Fruit fly (Drosophila melanogaster) ovary, adult (tissue): Measurements from ENCODE around the gene CG15599.

ENCODE experiments used
- CG17801 ChIP-seq: fragments of 200-800 bp; optimal IDR thresholded peaks from 2 replicates; lab custom pipeline; 2019; ENCODE audit warnings: missing biosample characterization, mild to moderate bottlenecking, missing genetic modification characterization, moderate library complexity; ENCODE audit not compliant: partially characterized antibody

The CG15599 gene

DNA sequence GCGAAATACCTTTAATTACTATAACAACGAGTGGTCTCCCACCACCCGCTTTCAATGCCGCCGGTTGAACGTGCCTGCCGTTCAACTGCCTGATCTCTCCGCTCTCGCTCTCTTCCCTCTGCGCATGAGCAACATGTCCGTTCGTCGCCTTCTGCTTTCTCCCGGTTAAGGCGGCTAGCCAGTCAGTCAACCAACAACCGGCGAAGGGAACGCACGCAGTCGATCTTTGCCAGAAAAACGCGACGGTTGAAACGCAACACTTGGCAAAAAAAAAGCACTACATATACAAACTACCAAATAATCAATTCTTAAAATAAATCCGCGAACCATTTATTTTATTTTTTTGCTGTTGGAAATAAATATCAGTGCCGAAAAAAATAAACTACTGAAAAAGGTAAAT, 13.4 kb downstream of the CG15599 start, which contains the start of gene CG12708:
Gene CG12708, plus strand, starts transcription at position 183 of the 400 bp plus-strand sequence.
- no peak for TF ChIP-seq CG17801 (GFP tag; lab: Kevin White, UChicago)

DNA sequence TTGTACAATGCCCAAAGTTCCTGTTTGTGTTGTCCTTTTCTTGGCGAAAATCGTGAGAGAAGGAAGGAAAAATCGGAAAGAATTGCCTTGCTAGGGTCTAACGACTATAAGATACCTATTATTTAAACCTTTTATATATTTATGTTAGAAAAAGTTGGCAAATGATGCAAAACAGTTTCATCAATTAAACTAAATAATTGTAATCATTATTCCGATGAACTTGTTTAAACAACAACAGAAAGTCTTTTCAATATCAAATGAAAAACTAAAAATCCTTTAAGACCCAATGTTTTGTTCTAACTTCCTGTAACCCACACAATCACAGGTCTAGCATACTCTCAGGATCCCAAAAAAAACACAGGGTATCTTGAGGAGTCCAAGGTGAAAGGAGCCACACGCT, 14.3 kb downstream of the CG15599 start:
- no peak for TF ChIP-seq CG17801 (GFP tag; lab: Kevin White, UChicago)

DNA sequence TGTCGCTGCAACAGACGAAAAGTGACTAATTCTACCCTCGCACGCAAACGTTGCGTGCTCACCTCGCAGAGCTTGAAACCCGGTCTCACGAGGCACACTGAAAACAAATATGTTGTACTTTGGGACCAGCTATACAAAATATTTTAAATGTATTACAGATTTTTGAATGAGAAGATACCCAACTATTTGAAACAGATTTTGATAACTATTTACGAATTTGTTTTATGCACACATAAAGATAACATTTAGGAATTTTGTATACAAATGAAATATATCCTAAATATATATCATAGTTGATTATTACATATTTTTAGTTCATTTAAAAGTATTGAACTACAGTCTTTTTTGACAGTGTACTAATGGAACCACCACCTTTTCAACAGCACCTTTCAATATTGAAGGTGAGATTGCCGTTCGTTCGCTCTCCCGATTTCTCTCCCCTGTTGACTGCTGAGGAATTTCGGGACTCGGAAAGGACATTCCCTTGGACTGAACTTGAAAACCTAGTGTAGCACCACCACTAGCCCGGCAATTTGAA, 17.6 kb downstream of the CG15599 start, which contains the start of gene CG15646:
Gene CG15646, minus strand, starts transcription at position 4 of the 538 bp plus-strand sequence.
- no peak for TF ChIP-seq CG17801 (GFP tag; lab: Kevin White, UChicago)

DNA sequence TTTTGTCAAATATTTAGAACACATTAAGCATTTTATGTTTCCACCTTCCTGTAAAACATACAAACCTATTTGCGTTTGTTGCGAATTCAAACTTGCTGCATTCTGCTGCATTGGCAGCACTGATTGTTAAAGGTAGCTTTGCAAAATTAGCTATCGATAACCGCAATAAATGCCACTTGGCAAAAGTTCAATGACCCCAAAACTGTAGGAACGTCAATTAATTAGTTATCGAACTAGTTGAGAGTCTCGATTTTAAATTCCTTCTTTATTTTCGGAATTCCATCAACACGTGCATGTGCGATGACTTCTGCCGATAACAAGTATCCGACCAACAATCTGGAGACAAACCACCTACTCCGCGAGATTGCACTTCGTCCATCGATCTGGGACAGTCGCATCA, 26.4 kb downstream of the CG15599 start, which contains the start of gene CG8119:
Gene CG8119, plus strand, starts transcription at position 301 of the 400 bp plus-strand sequence.
- no peak for TF ChIP-seq CG17801 (GFP tag; lab: Kevin White, UChicago)

DNA sequence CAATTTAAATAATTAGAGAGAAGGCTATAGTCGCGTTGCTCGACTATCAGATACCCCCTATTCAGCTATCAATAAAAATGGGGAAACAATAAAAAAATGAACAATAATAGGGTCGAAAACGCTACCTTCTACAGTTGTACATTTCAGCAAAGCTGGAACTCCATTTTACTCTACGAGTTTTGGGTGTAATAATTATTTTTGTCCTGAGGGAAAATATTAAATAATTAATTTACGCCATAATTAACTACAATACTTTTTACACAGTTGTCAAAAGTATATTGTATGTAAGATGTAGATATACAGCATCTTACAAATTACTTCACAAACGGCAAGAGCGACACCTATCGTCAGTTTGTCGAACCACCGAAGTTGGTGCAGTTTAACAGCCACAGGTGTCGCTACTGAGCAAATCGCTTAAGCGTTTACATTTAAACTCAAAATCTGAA, 35.3 kb downstream of the CG15599 start:
- no peak for TF ChIP-seq CG17801 (GFP tag; lab: Kevin White, UChicago)

DNA sequence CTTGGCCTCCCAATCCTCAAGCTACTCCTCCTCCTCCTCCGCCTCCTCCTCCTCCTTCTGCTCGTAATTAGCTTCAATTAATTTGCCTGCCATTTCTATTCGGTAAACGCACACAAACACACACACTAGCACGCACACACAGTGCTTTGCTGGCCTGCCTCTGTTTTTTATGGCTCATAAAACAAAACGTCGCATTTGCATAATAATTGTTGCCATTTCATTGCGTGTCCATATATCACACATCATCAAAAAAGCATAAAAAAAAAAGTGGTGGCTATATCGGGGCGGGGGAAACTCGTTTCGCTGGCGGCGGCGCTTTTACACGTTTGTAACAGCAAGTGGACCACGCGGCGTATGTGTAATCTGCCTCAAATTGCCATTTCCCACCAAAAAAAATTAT, 37.1 kb downstream of the CG15599 start:
- TF ChIP-seq CG17801 (GFP tag; lab: Kevin White, UChicago): no peak

DNA sequence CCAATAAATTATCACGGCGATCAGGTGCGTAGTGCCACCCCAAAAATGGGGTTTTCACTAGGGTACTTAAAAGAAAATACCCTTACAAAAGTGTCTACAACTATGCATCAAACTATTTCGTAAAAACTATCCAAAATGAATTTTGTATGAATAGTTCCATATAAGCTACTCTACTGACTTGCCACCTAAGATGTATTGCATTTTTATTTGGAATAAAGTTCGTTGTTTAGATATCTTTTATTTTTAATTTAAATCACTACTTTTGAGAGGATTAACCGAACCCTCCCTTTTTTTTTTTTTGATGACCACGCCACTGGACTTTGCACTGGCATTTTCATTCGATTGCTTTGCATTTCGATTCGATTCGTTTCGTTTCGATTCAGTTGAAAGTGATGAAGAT, 39.1 kb downstream of the CG15599 start:
- no peak for TF ChIP-seq CG17801 (GFP tag; lab: Kevin White, UChicago)

DNA sequence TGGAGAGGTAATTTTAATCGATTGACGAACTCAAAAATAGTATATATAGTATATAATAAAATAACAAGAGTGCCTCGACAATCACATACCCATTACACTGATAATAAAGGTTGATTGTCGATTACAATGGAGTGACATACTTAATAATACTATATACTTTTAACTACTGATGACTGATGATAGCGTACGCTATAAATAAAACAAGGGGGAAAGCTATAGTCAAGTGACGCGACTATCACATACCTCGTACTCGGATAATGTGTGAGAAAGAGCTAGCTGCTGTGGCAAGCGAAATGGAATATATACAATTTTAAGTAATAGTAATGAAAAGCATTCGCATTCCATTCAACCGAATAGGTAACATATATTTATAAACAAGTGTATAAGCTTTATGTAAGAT, 40.5 kb downstream of the CG15599 start:
- no peak for TF ChIP-seq CG17801 (GFP tag; lab: Kevin White, UChicago)

DNA sequence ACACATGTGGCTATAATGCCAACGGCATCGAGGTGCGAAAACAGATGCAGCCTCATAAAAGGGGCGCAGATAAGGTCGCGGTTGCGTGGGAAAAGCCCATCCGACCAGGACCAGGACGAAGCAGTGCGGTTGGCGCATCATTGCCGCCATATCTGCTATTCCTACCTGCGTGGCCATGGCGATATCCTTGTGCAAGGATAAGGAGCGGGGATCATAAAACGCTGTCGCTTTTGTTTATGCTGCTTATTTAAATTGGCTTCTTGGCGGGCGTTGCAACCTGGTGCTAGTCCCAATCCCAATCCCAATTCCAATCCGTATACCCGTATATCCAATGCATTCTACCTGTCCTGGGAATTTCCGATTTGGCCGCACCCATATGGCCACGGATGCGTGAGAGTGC, 41.9 kb downstream of the CG15599 start:
- no peak for TF ChIP-seq CG17801 (GFP tag; lab: Kevin White, UChicago)

DNA sequence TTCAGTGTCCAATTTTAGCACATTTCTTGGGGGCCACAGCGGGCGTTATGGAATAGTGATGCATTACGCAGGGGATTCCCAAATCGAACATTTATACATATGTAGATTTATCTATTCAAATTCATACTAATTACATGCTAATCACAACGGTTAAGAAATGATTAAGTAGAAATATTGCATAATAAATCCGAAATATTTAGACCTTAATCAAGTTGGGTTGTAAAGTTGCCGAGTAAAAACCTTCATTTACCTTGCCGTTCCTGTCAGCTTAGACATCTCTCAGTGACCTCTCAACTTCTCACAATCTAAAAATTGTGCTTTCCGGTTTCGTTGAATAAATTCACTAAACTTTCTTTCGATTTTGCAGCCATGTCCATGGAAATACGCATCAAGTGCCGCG, 44.7 kb downstream of the CG15599 start, which contains the start of gene CG8117:
Gene CG8117, plus strand, starts transcription at position 301 of the 400 bp plus-strand sequence.
- TF ChIP-seq CG17801 (GFP tag; lab: Kevin White, UChicago): no peak

DNA sequence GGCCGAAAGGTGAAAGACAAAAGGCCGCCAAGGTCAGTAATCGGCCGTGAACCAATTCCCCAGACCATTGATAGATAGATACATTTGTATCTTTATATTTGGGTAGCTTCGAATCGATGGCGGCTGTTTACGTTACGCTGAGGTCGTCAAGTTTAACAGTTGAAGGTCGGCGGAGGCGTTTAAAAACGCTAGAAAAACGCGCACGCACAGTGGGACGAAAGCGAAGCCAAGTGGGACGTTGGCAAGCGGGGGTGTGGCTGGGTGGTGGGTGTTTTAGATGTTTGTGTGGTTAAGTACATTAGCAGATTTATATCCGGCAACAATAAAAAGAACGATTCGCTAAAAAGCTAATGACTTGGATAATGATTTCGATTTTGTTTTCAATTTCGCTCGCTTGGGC, 45.4 kb downstream of the CG15599 start:
- no peak for TF ChIP-seq CG17801 (GFP tag; lab: Kevin White, UChicago)

DNA sequence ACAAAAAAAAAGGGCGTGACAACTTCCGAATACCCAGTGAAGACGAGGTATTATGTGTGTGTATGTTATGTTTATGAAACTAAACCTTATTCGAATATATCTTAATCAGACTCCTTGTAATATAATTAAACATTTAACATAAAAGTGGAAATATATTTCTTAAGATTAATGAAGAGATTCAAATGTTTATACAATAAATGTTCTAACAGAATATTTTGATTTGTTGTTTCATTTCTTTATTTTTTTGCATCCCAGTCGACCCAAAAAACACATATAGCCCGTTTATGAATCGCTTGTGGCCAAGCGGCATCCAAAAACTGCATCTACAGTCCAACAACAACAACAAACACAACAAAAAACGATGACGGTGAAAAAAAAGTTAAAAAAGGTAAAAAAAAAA, 46.6 kb downstream of the CG15599 start:
- no peak for TF ChIP-seq CG17801 (GFP tag; lab: Kevin White, UChicago)

DNA sequence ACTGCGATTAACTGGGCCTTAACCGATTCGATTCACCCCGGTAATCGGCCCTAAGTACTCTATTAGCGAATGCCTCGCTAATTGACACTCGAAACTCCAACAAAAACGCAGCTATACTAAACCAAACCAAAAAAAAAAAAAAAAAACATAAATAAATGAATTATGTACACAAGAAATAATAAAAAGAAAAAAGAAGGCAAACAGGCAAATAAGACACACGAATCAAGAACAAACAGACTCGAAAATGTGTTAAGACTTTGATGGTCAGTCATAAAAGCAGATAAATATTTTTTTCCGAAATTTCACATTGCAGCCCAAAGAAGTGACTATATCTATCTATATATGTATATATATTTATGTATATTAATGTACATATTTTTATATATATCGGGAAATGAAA, 48.7 kb downstream of the CG15599 start:
- TF ChIP-seq CG17801 (GFP tag; lab: Kevin White, UChicago): no peak

DNA sequence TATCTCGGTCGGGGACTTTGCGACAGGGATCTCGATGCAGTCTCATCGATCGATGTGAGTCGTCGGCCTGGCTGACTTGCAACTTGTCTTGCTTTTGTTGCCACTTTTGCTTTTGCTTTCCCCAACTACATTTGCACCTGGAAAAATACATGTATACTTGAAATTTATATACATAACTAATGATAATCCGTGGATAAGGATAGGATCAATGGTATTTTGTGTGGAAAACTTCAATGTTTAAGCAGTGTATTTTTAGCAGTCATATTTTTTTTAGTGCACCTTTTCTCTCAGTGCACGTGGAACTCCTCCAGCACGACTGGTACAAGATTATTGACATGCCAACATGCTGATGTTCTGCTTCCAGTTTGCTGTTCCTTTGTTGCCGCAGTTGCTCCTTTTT, 49.6 kb downstream of the CG15599 start:
- TF ChIP-seq CG17801 (GFP tag; lab: Kevin White, UChicago): no peak
